Worm (Caenorhabditis elegans) whole organism, young adult: ENCODE data around the gene sshk-1.

Source experiments
- B0019.2 ChIP-seq: fragments of 200-800 bp; sonication (Bioruptor generic); conservative IDR thresholded peaks from 2 replicates; pipeline ENCODE4 v1.3.6; 2022; ENCODE audit warnings: missing genetic modification reagents, missing genetic modification characterization, missing compliant biosample characterization
- B0035.1 ChIP-seq: sonication (generic microtip); optimal IDR thresholded peaks from 2 replicates; lab custom pipeline; 2016; ENCODE audit warnings: missing genetic modification characterization, mild to moderate bottlenecking, missing compliant biosample characterization, missing genotype, missing genetic modification reagents
- B0336.3 ChIP-seq: fragments of 200-800 bp; sonication (Bioruptor generic); IDR thresholded peaks from 2 replicates; pipeline ENCODE4 v1.3.6; 2022; ENCODE audit warnings: missing genetic modification characterization, missing compliant biosample characterization
- D2030.7 ChIP-seq: fragments of 200-800 bp; sonication (Bioruptor generic); IDR thresholded peaks from 2 replicates; pipeline ENCODE4 v1.3.6; 2022; ENCODE audit warnings: missing genetic modification reagents, missing genetic modification characterization, missing compliant biosample characterization
- F23B12.7 ChIP-seq: sonication (generic microtip); optimal IDR thresholded peaks from 2 replicates; lab custom pipeline; 2017; ENCODE audit warnings: missing genetic modification characterization, mild to moderate bottlenecking, missing compliant biosample characterization, antibody characterized with exemption, moderate library complexity; ENCODE audit not compliant: insufficient read depth
- F37B4.10 ChIP-seq: fragments of 200-800 bp; sonication (Bioruptor generic); IDR thresholded peaks from 2 replicates; pipeline ENCODE4 v1.3.6; 2022; ENCODE audit warnings: missing genetic modification characterization, missing compliant biosample characterization
- F39B2.1 ChIP-seq: fragments of 200-800 bp; sonication (Bioruptor generic); IDR thresholded peaks from 2 replicates; pipeline ENCODE4 v1.3.6; 2022; ENCODE audit warnings: missing genetic modification reagents, missing genetic modification characterization, missing compliant biosample characterization
- F52B5.7 ChIP-seq: sonication (generic microtip); optimal IDR thresholded peaks from 2 replicates; lab custom pipeline; 2016; ENCODE audit warnings: mild to moderate bottlenecking, missing genetic modification characterization, missing compliant biosample characterization
- K12H6.12 ChIP-seq: fragments of 200-800 bp; sonication (Bioruptor generic); optimal IDR thresholded peaks from 2 replicates; lab custom pipeline; 2018; ENCODE audit warnings: mild to moderate bottlenecking, missing genetic modification characterization, missing compliant biosample characterization
- T26A5.8 ChIP-seq: sonication (generic microtip); optimal IDR thresholded peaks from 2 replicates; lab custom pipeline; 2016; ENCODE audit warnings: missing genetic modification characterization, missing compliant biosample characterization
- Y53F4B.3 ChIP-seq: fragments of 200-800 bp; sonication (Bioruptor generic); IDR thresholded peaks from 2 replicates; pipeline ENCODE4 v1.3.6; 2022; ENCODE audit warnings: missing genetic modification reagents, missing genetic modification characterization, missing compliant biosample characterization
- Y53G8AR.9 ChIP-seq: fragments of 200-800 bp; sonication (Bioruptor generic); conservative IDR thresholded peaks from 2 replicates; pipeline ENCODE4 v1.3.6; 2022; ENCODE audit warnings: missing genetic modification reagents, missing genetic modification characterization, missing compliant biosample characterization
- Y56A3A.18 ChIP-seq: fragments of 200-800 bp; sonication (Bioruptor generic); IDR thresholded peaks from 2 replicates; pipeline ENCODE4 v1.3.6; 2022; ENCODE audit warnings: missing genetic modification reagents, missing genetic modification characterization, missing compliant biosample characterization
- akir-1 ChIP-seq: fragments of 200-800 bp; sonication (Bioruptor generic); optimal IDR thresholded peaks from 2 replicates; lab custom pipeline; 2018; ENCODE audit warnings: mild to moderate bottlenecking, missing genetic modification characterization, moderate library complexity, missing compliant biosample characterization
- ceh-27 ChIP-seq: fragments of 200-800 bp; sonication (Bioruptor generic); optimal IDR thresholded peaks from 2 replicates; lab custom pipeline; 2018; ENCODE audit warnings: mild to moderate bottlenecking, missing genetic modification characterization, moderate library complexity, missing compliant biosample characterization
- ceh-40 ChIP-seq: fragments of 200-800 bp; sonication (Bioruptor generic); IDR thresholded peaks from 2 replicates; pipeline ENCODE4 v1.3.6; 2022; ENCODE audit warnings: missing genetic modification characterization, missing compliant biosample characterization
- chd-7 ChIP-seq: sonication (generic microtip); optimal IDR thresholded peaks from 2 replicates; lab custom pipeline; 2016; ENCODE audit warnings: mild to moderate bottlenecking, missing genetic modification characterization, moderate library complexity, missing compliant biosample characterization
- die-1 ChIP-seq: sonication (generic microtip); optimal IDR thresholded peaks from 2 replicates; lab custom pipeline; 2016; ENCODE audit warnings: missing genotype, mild to moderate bottlenecking, missing genetic modification characterization, missing compliant biosample characterization
- dox-1 ChIP-seq: fragments of 200-800 bp; sonication (Bioruptor generic); IDR thresholded peaks from 2 replicates; pipeline ENCODE4 v1.3.6; 2022; ENCODE audit warnings: missing genetic modification reagents, missing genetic modification characterization, missing compliant biosample characterization
- efl-1 ChIP-seq: fragments of 150-350 bp; optimal IDR thresholded peaks from 2 replicates; lab custom pipeline; 2014; ENCODE audit warnings: missing biosample characterization, missing genetic modification reagents, missing genetic modification characterization
- egl-18 ChIP-seq: fragments of 200-800 bp; sonication (Bioruptor generic); IDR thresholded peaks from 2 replicates; pipeline ENCODE4 v1.3.6; 2022; ENCODE audit warnings: missing genetic modification reagents, missing genetic modification characterization, missing compliant biosample characterization
- ekl-4 ChIP-seq: fragments of 200-800 bp; sonication (Bioruptor generic); IDR thresholded peaks from 2 replicates; pipeline ENCODE4 v1.3.6; 2022; ENCODE audit warnings: missing genetic modification reagents, missing genetic modification characterization, missing compliant biosample characterization
- fkh-3 ChIP-seq: sonication (generic microtip); optimal IDR thresholded peaks from 2 replicates; lab custom pipeline; 2016; ENCODE audit warnings: mild to moderate bottlenecking, missing genetic modification characterization, missing compliant biosample characterization
- hlh-26 ChIP-seq: fragments of 200-800 bp; sonication (Bioruptor generic); conservative IDR thresholded peaks from 2 replicates; pipeline ENCODE4 v1.3.6; 2022; ENCODE audit warnings: missing genetic modification reagents, missing genetic modification characterization, missing compliant biosample characterization
- hrde-1 ChIP-seq: sonication (generic microtip); optimal IDR thresholded peaks from 2 replicates; lab custom pipeline; 2016; ENCODE audit warnings: missing genetic modification characterization, mild to moderate bottlenecking, missing compliant biosample characterization, moderate library complexity, missing genotype, missing genetic modification reagents, borderline replicate concordance
- hsf-1 ChIP-seq: fragments of 200-800 bp; sonication (Bioruptor generic); IDR thresholded peaks from 2 replicates; pipeline ENCODE4 v1.3.6; 2022; ENCODE audit warnings: missing genetic modification reagents, missing genetic modification characterization, missing compliant biosample characterization
- lin-26 ChIP-seq: fragments of 200-800 bp; sonication (Bioruptor generic); IDR thresholded peaks from 2 replicates; pipeline ENCODE4 v1.3.6; 2022; ENCODE audit warnings: missing genetic modification reagents, missing genetic modification characterization, missing compliant biosample characterization
- lin-54 ChIP-seq: fragments of 200-800 bp; sonication (Bioruptor generic); optimal IDR thresholded peaks from 2 replicates; lab custom pipeline; 2018; ENCODE audit warnings: mild to moderate bottlenecking, missing genetic modification characterization, missing compliant biosample characterization
- lsy-27 ChIP-seq: sonication (generic microtip); optimal IDR thresholded peaks from 2 replicates; lab custom pipeline; 2017; ENCODE audit warnings: missing genetic modification characterization, mild to moderate bottlenecking, missing compliant biosample characterization, antibody characterized with exemption, missing genotype, borderline replicate concordance; ENCODE audit not compliant: insufficient read depth
- madf-6 ChIP-seq: fragments of 200-800 bp; sonication (Bioruptor generic); IDR thresholded peaks from 2 replicates; pipeline ENCODE4 v1.3.6; 2022; ENCODE audit warnings: missing genetic modification reagents, missing genetic modification characterization, missing compliant biosample characterization
- mes-4 ChIP-seq: sonication (generic microtip); optimal IDR thresholded peaks from 2 replicates; lab custom pipeline; 2016; ENCODE audit warnings: missing genotype, missing genetic modification characterization, missing compliant biosample characterization
- mxl-1 ChIP-seq: sonication (generic microtip); optimal IDR thresholded peaks from 2 replicates; lab custom pipeline; 2016; ENCODE audit warnings: missing genetic modification characterization, missing compliant biosample characterization
- nfya-1 ChIP-seq: sonication (generic microtip); optimal IDR thresholded peaks from 2 replicates; lab custom pipeline; 2017; ENCODE audit warnings: antibody characterized with exemption, missing compliant biosample characterization, missing genetic modification characterization, borderline replicate concordance; ENCODE audit not compliant: insufficient read depth
- nfya-2 ChIP-seq: fragments of 200-800 bp; sonication (Bioruptor generic); IDR thresholded peaks from 2 replicates; pipeline ENCODE4 v1.3.6; 2022; ENCODE audit warnings: missing genetic modification reagents, missing genetic modification characterization, missing compliant biosample characterization
- nfyb-1 ChIP-seq: fragments of 200-800 bp; sonication (Bioruptor generic); IDR thresholded peaks from 2 replicates; pipeline ENCODE4 v1.3.6; 2022; ENCODE audit warnings: missing genetic modification reagents, missing genetic modification characterization, missing compliant biosample characterization
- nhr-90 ChIP-seq: sonication (generic microtip); optimal IDR thresholded peaks from 2 replicates; lab custom pipeline; 2016; ENCODE audit warnings: missing genotype, mild to moderate bottlenecking, missing genetic modification characterization, missing compliant biosample characterization
- pha-4 ChIP-seq: fragments of 150-350 bp; sonication (generic microtip); optimal IDR thresholded peaks from 2 replicates; lab custom pipeline; 2014; ENCODE audit warnings: missing biosample characterization, missing genetic modification reagents, missing genetic modification characterization
- rpc-1 ChIP-seq, 2 experiments: fragments of 150-350 bp in 1 of 2; sonication (generic microtip) in 1 of 2; optimal IDR thresholded peaks; 2 replicates each; lab custom pipeline; 2014 to 2018; ENCODE audit warnings: missing biosample characterization in 1 of 2, missing genetic modification characterization in 1 of 2, missing genetic modification reagents in 1 of 2, missing genotype in 1 of 2
- snpc-3.4 ChIP-seq: sonication (generic microtip); optimal IDR thresholded peaks from 2 replicates; lab custom pipeline; 2017; ENCODE audit warnings: missing genetic modification characterization, mild to moderate bottlenecking, missing compliant biosample characterization, antibody characterized with exemption, moderate library complexity, missing genotype, missing genetic modification reagents
- snpc-4 ChIP-seq, 5 experiments: fragments of 150-350 bp in 1 of 5; sonication (generic microtip) in 4 of 5; optimal IDR thresholded peaks; 2 replicates each; lab custom pipeline; 2014 to 2018; ENCODE audit warnings: missing genetic modification characterization in 5 of 5, missing biosample characterization in 3 of 5, antibody characterized with exemption in 2 of 5, mild to moderate bottlenecking in 2 of 5, missing compliant biosample characterization in 2 of 5, missing genotype in 2 of 5, moderate library complexity in 2 of 5, missing genetic modification reagents in 1 of 5
- tbp1 ChIP-seq: fragments of 200-800 bp; sonication (Bioruptor generic); optimal IDR thresholded peaks from 2 replicates; lab custom pipeline; 2018; ENCODE audit warnings: mild to moderate bottlenecking, missing genetic modification characterization, missing compliant biosample characterization
- ztf-18 ChIP-seq: sonication (generic microtip); optimal IDR thresholded peaks from 2 replicates; lab custom pipeline; 2016; ENCODE audit warnings: missing genotype, mild to moderate bottlenecking, missing genetic modification characterization, missing compliant biosample characterization
- ztf-25 ChIP-seq: fragments of 200-800 bp; sonication (Bioruptor generic); IDR thresholded peaks from 2 replicates; pipeline ENCODE4 v1.3.6; 2022; ENCODE audit warnings: missing genetic modification reagents, missing genetic modification characterization, missing compliant biosample characterization
- ztf-3 ChIP-seq: fragments of 200-800 bp; sonication (Bioruptor generic); optimal IDR thresholded peaks from 2 replicates; lab custom pipeline; 2018; ENCODE audit warnings: mild to moderate bottlenecking, missing genetic modification characterization, missing compliant biosample characterization

Gene sshk-1

ce11 chrV:20845524-20846208, 29.7 kb downstream of the sshk-1 start, which contains the start of the genes F31D4.2 and fkb-6 (continued):
- TF ChIP-seq pha-4 (tag; lab: Kevin White, UChicago) = no peak
- peak; percentile 63 for TF ChIP-seq ceh-27 (GFP tag; lab: Kevin White, UChicago)
- TF ChIP-seq K12H6.12 (tag; lab: Kevin White, UChicago) = peak; percentile 35
- TF ChIP-seq rpc-1 (optimal IDR thresholded peaks at IDR 0.05; lab: Kevin White, UChicago) = peak; percentile 30
- TF ChIP-seq rpc-1 (tag; optimal IDR thresholded peaks at IDR 0.05; lab: Kevin White, UChicago) = no peak
- no peak for TF ChIP-seq akir-1 (GFP tag; lab: Kevin White, UChicago)
- no peak for TF ChIP-seq ztf-3 (GFP tag; lab: Kevin White, UChicago)
- TF ChIP-seq egl-18 (GFP tag; lab: Robert Waterston, UW) = no peak
- no peak for TF ChIP-seq nfya-2 (GFP tag; lab: Robert Waterston, UW)
- TF ChIP-seq dox-1 (GFP tag; lab: Robert Waterston, UW) = peak; percentile 66
- TF ChIP-seq madf-6 = peak; percentile 72
- TF ChIP-seq ceh-40 (GFP tag; lab: Robert Waterston, UW) = no peak
- TF ChIP-seq, all 124 proteins: peak for 38

DNA sequence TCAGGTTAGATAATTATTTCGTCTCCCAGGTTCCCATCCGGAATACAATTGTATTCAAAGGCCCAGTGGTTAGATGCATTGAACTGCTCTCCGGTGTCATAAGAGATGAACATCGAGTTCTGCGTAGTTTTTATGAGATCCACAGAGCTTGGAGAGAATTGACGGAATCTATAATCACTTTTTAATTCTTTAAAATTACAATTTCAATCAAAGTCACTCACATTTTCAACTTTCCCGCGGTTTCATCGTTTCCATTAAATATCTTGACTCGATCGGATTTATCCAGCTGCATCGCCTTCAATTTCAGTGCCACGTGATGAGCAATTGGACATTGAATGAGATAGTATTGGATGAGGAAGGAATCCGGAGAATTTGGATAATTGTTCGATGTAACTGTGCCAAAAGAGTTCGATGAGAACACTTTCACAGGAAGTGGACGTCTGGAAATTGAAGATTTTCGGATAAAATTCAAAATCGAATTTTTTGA, 31.8 kb downstream of the sshk-1 start:
- TF ChIP-seq chd-7 (tag; lab: Kevin White, UChicago) (peak; percentile 76), ztf-25 (GFP tag; lab: Robert Waterston, UW) (no peak), F23B12.7 (peak; percentile 56), nfyb-1 (GFP tag; lab: Robert Waterston, UW) (peak; percentile 70), F52B5.7 (tag; lab: Kevin White, UChicago) (peak; percentile 53), snpc-4 (GFP tag; optimal IDR thresholded peaks at IDR 0.05; lab: Kevin White, UChicago) (no peak), snpc-4 (tag; optimal IDR thresholded peaks at IDR 0.05; lab: Kevin White, UChicago) (peak in 2 of 4 experiments; percentile 53 to 66), fkh-3 (peak; percentile 1), ceh-40 (GFP tag; lab: Robert Waterston, UW) (no peak), B0019.2 (GFP tag; lab: Robert Waterston, UW) (no peak), hsf-1 (GFP tag; lab: Robert Waterston, UW) (peak; percentile 73), Y56A3A.18 (GFP tag; lab: Robert Waterston, UW) (no peak; the same call in 1 of the 2 replicates), mes-4 (tag; lab: Kevin White, UChicago) (no peak), hlh-26 (no peak), ekl-4 (GFP tag; lab: Robert Waterston, UW) (peak; percentile 42; the same call in 1 of the 2 replicates), lin-26 (GFP tag; lab: Robert Waterston, UW) (peak; percentile 59; the same call in 1 of the 2 replicates), lin-54 (GFP tag; lab: Kevin White, UChicago) (peak; percentile 15), Y53F4B.3 (GFP tag; lab: Robert Waterston, UW) (no peak), ztf-18 (peak; percentile 46), lsy-27 (tag; lab: Kevin White, UChicago) (no peak), D2030.7 (peak; percentile 55; the same call in 1 of the 2 replicates), efl-1 (GFP tag; lab: Kevin White, UChicago) (no peak), die-1 (tag; lab: Kevin White, UChicago) (peak; percentile 38), F39B2.1 (GFP tag; lab: Robert Waterston, UW) (no peak), F37B4.10 (no peak), hrde-1 (tag; lab: Kevin White, UChicago) (no peak), nhr-90 (tag; lab: Kevin White, UChicago) (no peak), T26A5.8 (tag; lab: Kevin White, UChicago) (peak; percentile 9), dox-1 (GFP tag; lab: Robert Waterston, UW) (peak; percentile 37; the same call in 1 of the 2 replicates), tbp1 (peak; percentile 51), Y53G8AR.9 (GFP tag; lab: Robert Waterston, UW) (peak; percentile 84), snpc-3.4 (tag; lab: Kevin White, UChicago) (peak; percentile 67), nfya-1 (tag; lab: Kevin White, UChicago) (no peak), B0035.1 (no peak), mxl-1 (tag; lab: Kevin White, UChicago) (no peak), B0336.3 (GFP tag; lab: Robert Waterston, UW) (peak; percentile 82)
